Worm (Caenorhabditis elegans) whole organism, mixed stage, embryonic: ENCODE results near the gene sel-7.

ENCODE experiments used
- drap-1 ChIP-seq: fragments of 200-800 bp; sonication (Bioruptor generic); optimal IDR thresholded peaks from 3 replicates; lab custom pipeline; 2018; ENCODE audit warnings: mild to moderate bottlenecking, missing genetic modification characterization, missing compliant biosample characterization
- elt-1 ChIP-seq: sonication (generic microtip); optimal IDR thresholded peaks from 2 replicates; lab custom pipeline; 2017; ENCODE audit warnings: missing genetic modification characterization, mild to moderate bottlenecking, missing compliant biosample characterization, antibody characterized with exemption, moderate library complexity, borderline replicate concordance; ENCODE audit not compliant: insufficient read depth
- lin-13 ChIP-seq: fragments of 150-350 bp; optimal IDR thresholded peaks from 2 replicates; lab custom pipeline; 2014; ENCODE audit warnings: missing biosample characterization, missing genetic modification characterization
- nhr-237 ChIP-seq: fragments of 150-350 bp; optimal IDR thresholded peaks from 2 replicates; lab custom pipeline; 2014; ENCODE audit warnings: missing biosample characterization, missing genetic modification characterization
- nhr-28 ChIP-seq: fragments of 150-350 bp; optimal IDR thresholded peaks from 2 replicates; lab custom pipeline; 2014; ENCODE audit warnings: missing biosample characterization, missing genetic modification characterization
- snpc-4 ChIP-seq: fragments of 150-350 bp; optimal IDR thresholded peaks from 2 replicates; lab custom pipeline; 2014; ENCODE audit warnings: missing biosample characterization, missing genetic modification characterization
- tbx-8 ChIP-seq: fragments of 200-800 bp; sonication (Bioruptor generic); optimal IDR thresholded peaks from 2 replicates; lab custom pipeline; 2018; ENCODE audit warnings: mild to moderate bottlenecking, missing genetic modification characterization, moderate library complexity, missing compliant biosample characterization
- unc-39 ChIP-seq: fragments of 150-350 bp; optimal IDR thresholded peaks from 2 replicates; lab custom pipeline; 2014; ENCODE audit warnings: missing biosample characterization, missing genetic modification characterization
- unc-62 ChIP-seq: fragments of 150-350 bp; optimal IDR thresholded peaks from 2 replicates; lab custom pipeline; 2014; ENCODE audit warnings: missing biosample characterization, missing genetic modification reagents, missing genetic modification characterization

DNA sequence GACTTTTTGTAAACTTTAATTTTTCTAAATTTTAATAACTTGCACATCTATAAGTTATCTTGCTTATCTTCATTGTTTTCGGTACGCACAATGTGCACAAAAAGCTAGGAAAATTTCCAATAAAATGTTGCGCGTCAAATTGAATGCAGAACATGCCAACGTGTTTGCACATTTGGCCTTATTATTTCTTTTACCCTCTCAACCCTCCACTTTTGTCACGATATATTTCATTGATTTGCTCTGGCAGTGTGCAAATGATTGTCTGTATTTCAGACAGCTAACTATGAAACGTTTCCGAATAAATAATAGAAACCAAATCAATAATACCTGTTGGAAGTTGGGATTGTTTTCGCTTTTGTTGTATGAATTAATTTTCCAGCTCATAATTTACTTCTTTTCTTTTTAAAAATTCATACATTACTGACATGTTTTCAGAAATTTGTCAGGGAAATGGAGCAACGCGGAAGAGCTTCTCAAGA is 9.4 kb upstream of the sel-7 start, which contains the start of gene wdr-5.2:
- TF ChIP-seq unc-39 (tag; lab: Kevin White, UChicago) = no peak
- no peak for TF ChIP-seq lin-13 (tag; lab: Kevin White, UChicago)
- no peak for TF ChIP-seq unc-62 (GFP tag; lab: Kevin White, UChicago)
- TF ChIP-seq tbx-8 = no peak
- no peak for TF ChIP-seq nhr-237 (tag; lab: Kevin White, UChicago)
- TF ChIP-seq snpc-4 (tag; lab: Kevin White, UChicago) = no peak
- TF ChIP-seq drap-1 (GFP tag; lab: Kevin White, UChicago) = no peak
- no peak for TF ChIP-seq elt-1 (tag; lab: Kevin White, UChicago)
- TF ChIP-seq nhr-28 (tag; lab: Kevin White, UChicago) = no peak
